Fruit fly (Drosophila melanogaster): Measurements from ENCODE around the gene eEF1alpha2.

The eEF1alpha2 gene

DNA sequence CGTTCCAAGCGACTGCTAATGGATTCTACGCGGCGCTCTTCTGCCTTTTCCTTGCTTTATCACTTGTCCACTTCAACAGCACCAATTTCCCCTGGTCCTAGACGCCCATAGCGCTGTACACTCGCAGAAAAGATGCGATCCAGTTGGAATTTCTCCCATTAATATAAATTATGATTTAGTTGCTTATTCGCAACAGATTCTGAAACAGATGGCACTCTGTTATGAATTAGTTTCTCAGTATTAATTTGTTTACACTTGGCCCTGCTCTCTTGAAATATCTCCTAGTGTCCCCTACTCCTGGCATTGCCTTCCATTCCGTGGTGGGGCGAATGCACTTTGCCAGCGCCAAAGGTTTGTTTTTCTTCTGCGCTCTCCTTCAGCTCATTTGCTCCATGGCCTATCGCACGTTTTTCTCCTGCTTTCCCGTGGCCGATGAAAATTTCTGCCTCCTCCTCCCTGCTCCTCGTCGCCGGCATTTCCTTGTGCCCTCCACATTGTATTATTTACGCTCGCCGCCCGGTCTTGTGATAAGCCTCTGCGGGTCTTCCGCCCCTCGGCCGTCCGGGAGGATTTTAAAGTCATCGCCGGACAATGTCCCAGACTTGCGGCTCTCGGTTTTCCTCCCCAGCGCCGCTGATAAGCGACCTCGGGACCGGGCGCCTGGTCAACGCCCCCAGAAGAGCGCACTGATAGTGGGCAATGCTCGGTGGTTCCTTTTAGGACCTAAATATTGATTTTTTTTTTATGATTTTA is 31.9 kb upstream of the eEF1alpha2 start:
- no peak for TF ChIP-seq CG10348 (GFP tag; IDR thresholded peaks at IDR 0.05)
- TF ChIP-seq EcR (GFP tag; optimal IDR thresholded peaks at IDR 0.05) = peak; percentile 85
- TF ChIP-seq CG4496 (GFP tag; IDR thresholded peaks at IDR 0.05) = peak; percentile 87
- peak; percentile 77 for TF ChIP-seq CG9948 (tag; optimal IDR thresholded peaks at IDR 0.05)
- TF ChIP-seq Ets98B (GFP tag; IDR thresholded peaks at IDR 0.05) = peak; percentile 73
- TF ChIP-seq CG32121 (GFP tag; IDR thresholded peaks at IDR 0.05) = peak; percentile 42; the same call in 1 of the 2 replicates
- TF ChIP-seq Pif1A (GFP tag; optimal IDR thresholded peaks at IDR 0.05) = peak; percentile 67
- peak; percentile 82 for TF ChIP-seq CG12605 (GFP tag; IDR thresholded peaks at IDR 0.05)
- peak; percentile 93 for TF ChIP-seq CG14655 (GFP tag; optimal IDR thresholded peaks at IDR 0.05)
- peak; percentile 58 for TF ChIP-seq Pif1B (GFP tag; optimal IDR thresholded peaks at IDR 0.05)
- TF ChIP-seq CG8301 (tag; optimal IDR thresholded peaks at IDR 0.05) = peak; percentile 86
- peak; percentile 51 for TF ChIP-seq CG8159 (tag; optimal IDR thresholded peaks at IDR 0.05)
- TF ChIP-seq CG13204 (GFP tag; optimal IDR thresholded peaks at IDR 0.05) = no peak
- no peak for TF ChIP-seq D1 (tag; optimal IDR thresholded peaks at IDR 0.05)
- peak; percentile 40; the same call in 1 of the 2 replicates for TF ChIP-seq rn (GFP tag; IDR thresholded peaks at IDR 0.05)
- peak; percentile 85 for TF ChIP-seq fd96Ca (GFP tag; IDR thresholded peaks at IDR 0.05)
- TF ChIP-seq gl (tag; optimal IDR thresholded peaks at IDR 0.05) = peak; percentile 15
- TF ChIP-seq CG34367 (tag; optimal IDR thresholded peaks at IDR 0.05) = peak; percentile 48
- TF ChIP-seq CG15710 (tag; optimal IDR thresholded peaks at IDR 0.05) = peak; percentile 33
- TF ChIP-seq CG17806 (tag; optimal IDR thresholded peaks at IDR 0.05) = peak; percentile 62
- TF ChIP-seq Snoo (tag; optimal IDR thresholded peaks at IDR 0.05) = no peak

dm6 chr3R:31706895-31707238 is 31.4 kb upstream of the eEF1alpha2 start:
- no peak for TF ChIP-seq fd96Ca (GFP tag; IDR thresholded peaks at IDR 0.05)
- no peak for TF ChIP-seq rn (GFP tag; IDR thresholded peaks at IDR 0.05)
- no peak for TF ChIP-seq CG15710 (tag; optimal IDR thresholded peaks at IDR 0.05)
- no peak for TF ChIP-seq CG34367 (tag; optimal IDR thresholded peaks at IDR 0.05)
- no peak for TF ChIP-seq gl (tag; optimal IDR thresholded peaks at IDR 0.05)
- TF ChIP-seq CG14655 (GFP tag; optimal IDR thresholded peaks at IDR 0.05) = peak; percentile 27
- TF ChIP-seq CG17806 (tag; optimal IDR thresholded peaks at IDR 0.05) = peak; percentile 35
- no peak for TF ChIP-seq CG32121 (GFP tag; IDR thresholded peaks at IDR 0.05)
- TF ChIP-seq CG9948 (tag; optimal IDR thresholded peaks at IDR 0.05) = peak; percentile 24
- no peak for TF ChIP-seq CG4496 (GFP tag; IDR thresholded peaks at IDR 0.05)
- no peak for TF ChIP-seq Snoo (tag; optimal IDR thresholded peaks at IDR 0.05)
- peak; percentile 52 for TF ChIP-seq CG8159 (tag; optimal IDR thresholded peaks at IDR 0.05)
- TF ChIP-seq Ets98B (GFP tag; IDR thresholded peaks at IDR 0.05) = no peak
- no peak for TF ChIP-seq Pif1B (GFP tag; optimal IDR thresholded peaks at IDR 0.05)
- no peak for TF ChIP-seq CG13204 (GFP tag; optimal IDR thresholded peaks at IDR 0.05)
- no peak for TF ChIP-seq CG10348 (GFP tag; IDR thresholded peaks at IDR 0.05)
- TF ChIP-seq CG12605 (GFP tag; IDR thresholded peaks at IDR 0.05) = no peak
- TF ChIP-seq Pif1A (GFP tag; optimal IDR thresholded peaks at IDR 0.05) = no peak
- no peak for TF ChIP-seq EcR (GFP tag; optimal IDR thresholded peaks at IDR 0.05)
- peak; percentile 32 for TF ChIP-seq CG8301 (tag; optimal IDR thresholded peaks at IDR 0.05)

- no peak for TF ChIP-seq rn (GFP tag; IDR thresholded peaks at IDR 0.05)
Measured at dm6 chr3R:31708240-31708639, 30.0 kb upstream of the eEF1alpha2 start, which contains the start of gene CG42693. TSS of gene CG42693 (minus strand) at chr3R:31708340.

DNA sequence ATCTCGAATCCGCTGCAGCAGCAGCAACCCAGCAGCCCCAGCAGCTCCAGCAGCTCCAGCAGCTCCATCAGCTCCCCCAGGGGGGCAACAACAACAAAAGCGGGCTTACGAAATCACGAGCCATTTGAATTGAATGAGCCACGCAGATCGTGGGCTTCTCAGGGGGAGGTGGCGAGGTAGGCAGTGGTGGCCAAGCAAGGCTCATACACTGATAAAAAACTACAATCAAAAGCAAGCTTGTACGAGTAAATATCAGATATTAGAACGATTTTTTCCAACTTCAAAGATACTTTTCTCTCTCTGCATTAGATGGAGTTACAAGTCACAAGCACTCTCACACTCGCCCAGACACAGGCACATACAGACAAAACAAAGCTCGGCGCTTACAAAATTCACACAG is 29.1 kb upstream of the eEF1alpha2 start:
- peak; percentile 71 for TF ChIP-seq CG8301 (tag; optimal IDR thresholded peaks at IDR 0.05)
- no peak for TF ChIP-seq CG8159 (tag; optimal IDR thresholded peaks at IDR 0.05)
- TF ChIP-seq CG9948 (tag; optimal IDR thresholded peaks at IDR 0.05) = peak; percentile 19
- TF ChIP-seq rn (GFP tag; IDR thresholded peaks at IDR 0.05) = 0 out of 2 replicates have a peak, but pooled peaks have one; percentile 41
- TF ChIP-seq Ets98B (GFP tag; IDR thresholded peaks at IDR 0.05) = peak; percentile 87
- TF ChIP-seq CG4496 (GFP tag; IDR thresholded peaks at IDR 0.05) = peak; percentile 91
- TF ChIP-seq CG12605 (GFP tag; IDR thresholded peaks at IDR 0.05) = peak; percentile 70
- TF ChIP-seq CG32121 (GFP tag; IDR thresholded peaks at IDR 0.05) = peak; percentile 86
- no peak for TF ChIP-seq D1 (tag; optimal IDR thresholded peaks at IDR 0.05)
- TF ChIP-seq CG10348 (GFP tag; IDR thresholded peaks at IDR 0.05) = peak; percentile 60; the same call in 1 of the 2 replicates
- peak; percentile 33 for TF ChIP-seq Pif1A (GFP tag; optimal IDR thresholded peaks at IDR 0.05)
- TF ChIP-seq CG34367 (tag; optimal IDR thresholded peaks at IDR 0.05) = no peak
- no peak for TF ChIP-seq CG15710 (tag; optimal IDR thresholded peaks at IDR 0.05)
- TF ChIP-seq Snoo (tag; optimal IDR thresholded peaks at IDR 0.05) = no peak
- TF ChIP-seq gl (tag; optimal IDR thresholded peaks at IDR 0.05) = no peak
- TF ChIP-seq CG17806 (tag; optimal IDR thresholded peaks at IDR 0.05) = no peak
- peak; percentile 2 for TF ChIP-seq CG13204 (GFP tag; optimal IDR thresholded peaks at IDR 0.05)
- peak; percentile 72 for TF ChIP-seq CG14655 (GFP tag; optimal IDR thresholded peaks at IDR 0.05)
- TF ChIP-seq EcR (GFP tag; optimal IDR thresholded peaks at IDR 0.05) = no peak
- peak; percentile 86 for TF ChIP-seq fd96Ca (GFP tag; IDR thresholded peaks at IDR 0.05)
- TF ChIP-seq Pif1B (GFP tag; optimal IDR thresholded peaks at IDR 0.05) = peak; percentile 12

DNA sequence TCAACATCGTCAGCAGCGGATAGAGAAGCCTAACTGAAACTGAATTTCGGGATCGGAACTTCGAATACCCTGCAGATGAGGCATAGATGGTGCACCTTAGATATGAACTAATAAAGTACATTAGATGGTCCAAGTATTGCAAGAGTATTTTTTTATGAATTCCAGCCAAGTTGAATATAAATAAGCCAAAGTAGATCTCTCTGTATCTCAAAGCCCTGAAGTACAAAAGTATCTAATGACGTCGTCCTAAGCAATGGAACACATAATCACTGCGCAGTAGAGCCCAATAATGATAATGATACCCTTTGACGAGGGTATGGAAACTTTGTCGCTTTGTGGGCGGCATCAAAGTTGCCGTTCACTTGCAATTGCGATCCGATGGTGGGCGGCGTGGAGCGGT is 28.5 kb upstream of the eEF1alpha2 start:
- TF ChIP-seq Pif1A (GFP tag; optimal IDR thresholded peaks at IDR 0.05) (no peak), Ets98B (GFP tag; IDR thresholded peaks at IDR 0.05) (peak; percentile 12; the same call in 1 of the 2 replicates), CG14655 (GFP tag; optimal IDR thresholded peaks at IDR 0.05) (peak; percentile 36), CG9948 (tag; optimal IDR thresholded peaks at IDR 0.05) (no peak), CG10348 (GFP tag; IDR thresholded peaks at IDR 0.05) (no peak), fd96Ca (GFP tag; IDR thresholded peaks at IDR 0.05) (peak; percentile 51; the same call in 2 of the 3 replicates), CG12605 (GFP tag; IDR thresholded peaks at IDR 0.05) (0 out of 2 replicates have a peak, but pooled peaks have one; percentile 11), CG15710 (tag; optimal IDR thresholded peaks at IDR 0.05) (no peak), CG32121 (GFP tag; IDR thresholded peaks at IDR 0.05) (peak; percentile 49), CG8301 (tag; optimal IDR thresholded peaks at IDR 0.05) (peak; percentile 32), Pif1B (GFP tag; optimal IDR thresholded peaks at IDR 0.05) (no peak)

All from whole organism, pupa.